Worm (Caenorhabditis elegans): ENCODE measurements around the gene sra-1.

Gene sra-1

DNA sequence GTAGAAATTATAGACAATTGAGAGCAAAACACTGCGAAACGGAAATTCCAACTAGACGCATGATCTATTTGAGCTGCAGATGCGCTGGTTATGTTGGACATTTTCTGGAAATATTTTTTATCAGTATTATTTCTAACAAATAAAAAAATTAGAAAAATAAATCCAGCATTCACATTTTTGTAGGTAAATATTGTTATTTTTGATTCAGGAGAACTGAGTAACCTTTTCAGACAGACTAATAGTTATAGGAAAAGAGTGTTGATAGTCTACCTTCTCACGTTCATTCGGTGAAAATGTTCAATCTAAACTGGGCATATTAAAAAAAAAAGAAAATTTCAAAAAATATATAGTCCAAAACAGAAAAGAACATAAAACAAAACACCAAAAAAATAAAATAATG lies at the start of gene sra-1:
Gene sra-1, minus strand, starts transcription at position 101 of the 400 bp plus-strand sequence.
- no peak for TF ChIP-seq unc-62 (GFP tag; optimal IDR thresholded peaks at IDR 0.05)

DNA sequence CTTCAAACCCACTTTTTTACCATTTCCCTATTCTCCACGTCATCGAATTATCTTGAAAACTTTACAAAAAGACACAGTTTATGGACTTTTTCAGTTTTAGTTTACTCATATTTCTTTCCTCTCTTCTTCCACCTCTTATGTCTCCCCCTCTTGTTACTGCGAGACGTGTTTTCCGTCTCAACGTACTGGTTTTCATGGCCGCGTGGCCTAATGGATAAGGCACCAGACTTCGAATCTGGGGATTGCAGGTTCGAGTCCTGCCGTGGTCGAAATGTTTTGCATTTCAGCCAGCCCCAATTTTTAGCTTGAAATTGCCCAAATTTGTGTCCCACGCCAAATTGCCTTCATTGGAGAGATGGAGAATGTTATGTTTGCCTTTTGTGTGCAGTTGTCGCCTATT lies 44.6 kb upstream of the sra-1 start:
- TF ChIP-seq unc-62 (GFP tag; optimal IDR thresholded peaks at IDR 0.05) = no peak

DNA sequence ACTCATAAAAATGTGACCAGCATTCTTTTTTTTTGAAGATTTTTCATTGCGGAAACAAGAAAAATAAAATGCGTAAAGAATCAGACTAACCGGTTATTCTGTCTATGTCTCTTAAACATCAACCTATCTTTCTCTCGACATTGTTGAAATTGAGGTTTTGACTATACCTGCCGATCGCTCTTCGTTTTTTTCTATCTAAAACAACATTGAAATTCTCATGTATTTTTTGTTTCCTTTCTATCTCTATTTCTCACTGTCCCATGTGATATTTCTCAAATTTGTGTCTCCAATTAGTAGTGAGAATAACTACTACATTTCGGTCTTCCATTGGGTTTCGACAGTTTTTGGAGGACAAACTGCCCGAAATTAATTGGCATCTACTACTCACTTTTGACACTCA lies 39.4 kb upstream of the sra-1 start:
- no peak for TF ChIP-seq unc-62 (GFP tag; optimal IDR thresholded peaks at IDR 0.05)

DNA sequence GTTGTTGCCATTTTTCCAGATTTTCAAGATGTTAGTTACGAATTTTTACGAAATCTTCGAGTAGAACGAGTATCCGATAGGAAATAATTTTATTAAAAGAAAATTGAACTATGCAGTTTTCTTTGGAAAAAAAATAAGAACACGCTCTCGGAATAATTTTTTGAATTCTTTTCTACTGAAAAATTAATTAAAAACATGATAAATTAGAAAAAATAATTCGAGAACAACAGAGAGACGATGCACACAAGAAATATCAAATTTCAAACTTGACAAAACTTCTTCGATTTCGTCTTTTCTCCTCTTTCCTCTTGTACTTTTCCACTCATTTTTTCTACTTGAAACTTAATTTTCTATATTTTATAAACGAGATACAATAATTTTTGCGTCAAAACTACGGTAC lies 38.5 kb upstream of the sra-1 start, which contains the start of gene F35H8.4:
Gene F35H8.4, minus strand, starts transcription at position 101 of the 400 bp plus-strand sequence.
- TF ChIP-seq unc-62 (GFP tag; optimal IDR thresholded peaks at IDR 0.05) = no peak

DNA sequence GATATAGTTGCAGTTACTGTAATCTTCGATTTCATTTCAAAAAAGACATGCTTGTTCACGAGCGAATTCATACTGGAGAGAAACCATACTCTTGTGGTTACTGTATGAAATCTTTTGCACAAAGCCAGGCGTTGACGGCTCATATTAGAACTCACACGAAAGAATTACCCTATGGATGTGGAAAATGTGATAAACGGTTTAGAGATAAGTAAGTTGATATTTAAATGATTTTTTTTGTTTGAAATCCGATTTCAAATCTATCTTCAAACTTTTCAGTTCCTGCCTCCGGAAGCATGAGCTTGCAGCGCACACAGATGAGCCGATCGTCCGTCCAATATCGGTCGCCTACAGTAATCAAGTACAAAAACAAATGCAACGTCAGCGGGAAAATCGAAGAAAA lies 37.4 kb upstream of the sra-1 start:
- no peak for TF ChIP-seq unc-62 (GFP tag; optimal IDR thresholded peaks at IDR 0.05)

DNA sequence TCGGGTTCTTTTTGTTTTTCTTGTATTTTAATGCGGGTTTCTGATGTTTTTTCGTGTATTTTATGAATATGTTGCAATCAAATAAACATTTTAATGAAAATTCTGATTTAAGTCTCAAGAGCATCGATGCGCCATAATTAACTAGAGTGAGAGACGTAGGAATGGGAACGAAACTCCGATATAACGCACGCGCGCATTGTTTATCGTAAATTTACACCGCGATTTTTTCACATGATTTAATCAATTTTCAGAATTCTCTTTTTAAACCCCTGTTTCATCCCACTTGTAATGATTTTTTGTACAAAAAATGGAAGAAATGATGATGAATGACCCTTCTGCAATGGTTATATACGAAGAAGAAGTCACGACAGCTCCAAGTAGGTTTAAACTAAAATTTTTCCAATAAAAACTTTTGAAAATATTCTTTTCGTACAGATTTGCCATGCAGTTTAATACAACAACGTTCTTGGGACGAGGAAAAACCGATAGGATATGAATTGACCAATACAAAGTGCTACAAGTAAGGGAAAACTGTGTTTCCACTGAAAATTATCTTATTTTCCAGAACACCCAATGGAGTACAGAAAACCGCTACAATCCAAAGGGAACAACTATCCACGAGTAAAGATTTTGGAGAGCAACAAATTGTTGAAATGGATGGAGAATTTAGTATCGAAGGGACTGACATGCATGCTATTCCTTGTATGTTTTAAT lies 36.1 kb upstream of the sra-1 start, which contains the start of gene zfp-2:
Gene zfp-2, plus strand, starts transcription at position 214 of the 714 bp plus-strand sequence.
- TF ChIP-seq unc-62 (GFP tag; optimal IDR thresholded peaks at IDR 0.05) = no peak

DNA sequence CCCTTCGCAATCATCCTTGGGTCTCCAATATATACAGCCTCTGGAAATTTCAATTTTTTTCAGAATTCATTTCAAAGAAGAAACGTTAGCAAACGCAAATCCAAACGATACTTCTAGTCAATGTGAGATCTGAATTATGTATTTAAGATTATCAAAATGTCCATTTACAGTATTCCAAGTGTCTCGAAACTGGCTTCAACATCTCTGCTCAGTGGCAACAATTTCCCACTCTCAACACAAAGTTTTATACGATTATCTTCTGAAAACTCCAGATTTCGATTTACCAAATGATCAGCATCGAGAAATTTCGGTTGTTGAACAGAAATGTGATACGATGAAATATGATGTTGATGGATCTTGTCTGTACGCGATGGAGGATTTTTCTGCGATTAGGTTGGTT lies 35.1 kb upstream of the sra-1 start:
- no peak for TF ChIP-seq unc-62 (GFP tag; optimal IDR thresholded peaks at IDR 0.05)

DNA sequence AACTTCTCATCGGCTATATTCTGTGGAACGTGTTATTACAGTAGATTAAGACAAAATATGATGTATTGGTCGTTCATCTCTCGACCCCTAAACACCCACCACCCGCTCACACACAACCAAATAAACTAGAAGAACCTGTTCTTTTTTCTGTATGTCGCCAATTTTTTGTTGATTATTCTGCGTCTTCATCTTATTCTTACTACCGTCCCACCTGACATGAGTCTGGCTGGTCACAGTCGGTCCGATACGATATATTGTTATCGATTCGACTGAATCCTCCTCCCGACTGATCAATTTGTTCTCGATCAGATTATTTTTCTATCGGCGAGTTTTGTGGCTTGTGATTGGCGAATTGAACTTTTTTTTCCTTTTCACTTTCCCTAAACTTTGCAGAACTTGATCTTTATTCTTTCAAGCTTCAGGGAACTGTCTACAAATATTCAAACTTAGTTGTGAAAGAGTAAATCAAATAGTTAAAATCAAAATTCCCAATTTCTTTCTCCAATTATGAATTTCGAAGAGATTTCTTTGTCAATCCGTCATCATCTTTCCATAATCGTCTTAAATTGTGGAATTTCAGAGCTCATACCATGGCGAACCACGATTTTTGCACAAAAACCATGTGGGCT lies 33.6 kb upstream of the sra-1 start, which contains the start of gene F35H8.2:
Gene F35H8.2, plus strand, starts transcription at position 579 of the 629 bp plus-strand sequence.
- no peak for TF ChIP-seq unc-62 (GFP tag; optimal IDR thresholded peaks at IDR 0.05)

DNA sequence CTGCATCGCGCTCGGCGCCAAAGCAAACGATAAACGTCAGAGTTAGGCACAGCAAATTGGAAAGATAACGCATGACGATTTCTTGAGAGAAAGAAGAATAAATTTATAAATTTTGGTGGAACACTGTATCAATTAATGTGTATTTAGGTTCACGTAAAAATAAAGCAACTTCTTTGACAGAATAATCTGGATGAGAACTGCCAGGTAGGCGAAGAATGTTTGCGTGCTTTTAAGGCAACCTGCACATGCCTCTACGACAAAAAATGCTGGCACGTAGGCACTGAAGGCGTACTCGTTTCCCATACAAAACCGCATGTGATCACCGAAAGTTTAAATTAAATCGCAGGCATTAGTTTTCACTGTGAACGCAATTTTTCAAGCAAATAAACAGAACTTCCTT lies 31.7 kb upstream of the sra-1 start, which contains the start of gene F35H8.1:
Gene F35H8.1, minus strand, starts transcription at position 101 of the 400 bp plus-strand sequence.
- TF ChIP-seq unc-62 (GFP tag; optimal IDR thresholded peaks at IDR 0.05) = no peak

DNA sequence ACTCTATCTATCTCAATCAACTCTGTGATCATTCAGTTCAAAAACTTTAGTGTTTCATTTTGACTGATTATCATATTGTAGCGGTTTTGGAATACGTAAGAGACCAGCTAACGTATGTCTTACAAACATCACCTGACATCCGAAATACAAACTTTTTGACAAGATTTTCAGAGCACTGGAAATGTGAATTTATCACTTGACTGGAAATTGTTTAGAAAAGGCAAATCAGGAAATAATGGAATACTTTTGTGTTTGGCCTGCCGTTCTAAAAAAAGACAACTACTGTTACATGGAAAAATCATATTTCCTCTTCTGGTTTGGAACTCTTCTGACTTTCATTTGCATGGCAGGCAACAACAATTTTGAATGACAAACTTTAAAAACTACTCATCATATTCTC lies 30.1 kb upstream of the sra-1 start, which contains the start of gene F35H8.12:
Gene F35H8.12, plus strand, starts transcription at position 301 of the 400 bp plus-strand sequence.
- TF ChIP-seq unc-62 (GFP tag; optimal IDR thresholded peaks at IDR 0.05) = no peak

DNA sequence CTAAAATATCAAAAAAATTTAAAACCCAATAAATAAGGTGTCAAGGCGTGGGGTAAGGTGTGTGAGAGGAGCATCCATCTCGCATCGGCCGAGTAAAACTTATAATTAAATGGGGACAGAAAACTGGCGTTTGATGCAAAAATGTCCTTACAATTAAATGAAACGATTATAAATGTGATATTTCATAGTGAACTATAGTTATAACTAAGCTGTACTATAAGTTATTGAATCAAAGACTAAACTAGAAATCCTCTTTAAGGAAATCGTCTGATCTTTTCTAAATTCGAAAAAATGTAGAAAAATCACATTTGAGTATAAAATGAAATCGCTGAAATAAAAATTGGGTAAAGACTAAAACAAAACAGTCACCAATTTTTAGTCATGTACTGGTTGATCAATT lies 29.2 kb upstream of the sra-1 start, which contains the start of gene sra-6:
Gene sra-6, minus strand, starts transcription at position 101 of the 400 bp plus-strand sequence.
- TF ChIP-seq unc-62 (GFP tag; optimal IDR thresholded peaks at IDR 0.05) = no peak

DNA sequence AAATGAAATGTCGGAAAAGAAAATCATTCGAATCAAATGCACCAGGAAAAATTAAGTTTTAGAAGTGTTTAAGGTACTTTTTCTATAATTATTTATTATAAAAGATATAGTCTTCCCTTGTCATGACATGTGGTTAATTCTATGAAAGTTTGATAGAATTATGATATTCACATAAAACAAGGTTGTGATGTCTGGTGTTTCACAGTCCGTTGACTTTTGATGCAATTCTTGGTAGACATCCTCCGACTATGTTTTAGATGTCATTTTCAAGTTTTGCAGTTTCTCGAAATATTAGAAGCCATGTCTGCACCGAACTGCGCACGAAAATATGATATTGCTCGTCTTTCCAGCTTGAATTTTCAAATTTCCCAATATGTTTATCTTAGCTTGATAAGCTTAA lies 22.9 kb upstream of the sra-1 start, which contains the start of gene sra-7:
Gene sra-7, plus strand, starts transcription at position 301 of the 400 bp plus-strand sequence.
- no peak for TF ChIP-seq unc-62 (GFP tag; optimal IDR thresholded peaks at IDR 0.05)

DNA sequence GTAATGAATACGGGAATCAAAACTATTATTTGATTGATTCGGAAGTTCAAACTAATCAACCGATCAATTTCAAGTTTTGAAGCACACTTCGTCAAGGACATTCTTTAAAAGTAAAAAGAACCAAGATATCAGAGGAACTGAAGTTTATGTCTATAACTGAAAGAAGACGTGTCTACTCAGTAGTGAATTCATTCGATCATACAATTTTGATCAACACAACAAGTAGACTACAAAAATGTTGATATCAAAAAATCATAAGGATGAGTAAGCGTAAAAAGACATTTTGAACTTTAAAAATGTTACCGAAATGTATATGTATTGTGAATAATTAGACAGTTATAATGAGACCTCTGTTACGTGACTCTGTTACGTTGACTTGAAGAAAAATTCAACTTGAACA lies 21.3 kb upstream of the sra-1 start, which contains the start of gene sra-4:
Gene sra-4, minus strand, starts transcription at position 101 of the 400 bp plus-strand sequence.
- TF ChIP-seq unc-62 (GFP tag; optimal IDR thresholded peaks at IDR 0.05) = no peak

DNA sequence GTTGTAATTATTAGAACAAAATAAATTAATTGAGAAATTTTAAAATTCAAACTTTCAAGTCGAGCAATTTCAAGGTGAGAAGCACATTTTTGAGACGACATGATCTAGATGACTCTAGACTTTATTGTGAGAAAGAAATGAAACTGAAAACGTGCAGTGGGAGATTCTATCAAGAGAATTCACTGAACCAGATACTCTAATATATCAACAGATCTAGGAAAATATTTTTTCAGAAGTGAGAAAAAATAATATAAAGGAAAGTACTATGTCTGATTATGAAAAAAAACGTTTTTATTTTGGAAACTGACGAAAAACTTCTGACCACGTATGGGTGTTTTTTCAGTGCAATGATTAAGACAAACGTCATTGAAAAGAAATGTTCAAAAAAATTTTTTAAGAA lies 19.3 kb upstream of the sra-1 start, which contains the start of gene sra-3:
Gene sra-3, minus strand, starts transcription at position 101 of the 400 bp plus-strand sequence.
- TF ChIP-seq unc-62 (GFP tag; optimal IDR thresholded peaks at IDR 0.05) = no peak

DNA sequence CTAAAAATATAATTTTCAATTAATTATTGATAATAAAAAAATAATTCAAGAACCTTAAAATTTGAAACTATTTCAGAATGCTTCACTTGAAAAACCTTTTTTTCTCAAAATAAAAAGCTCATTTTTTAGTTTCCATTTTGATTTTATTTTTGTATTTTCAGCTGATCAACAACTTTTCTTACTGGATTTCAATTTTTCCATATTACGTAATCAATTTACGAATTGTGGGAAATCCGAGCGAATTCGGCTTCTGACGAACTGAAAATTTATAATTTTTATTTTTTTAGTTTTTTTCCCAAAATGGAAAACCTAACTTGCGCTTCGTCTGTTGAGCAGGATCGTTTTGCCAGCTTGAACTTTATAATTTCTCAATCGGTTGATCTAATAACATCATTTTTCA lies 16.0 kb upstream of the sra-1 start, which contains the start of gene sra-8:
Gene sra-8, plus strand, starts transcription at position 301 of the 400 bp plus-strand sequence.
- TF ChIP-seq unc-62 (GFP tag; optimal IDR thresholded peaks at IDR 0.05) = no peak

DNA sequence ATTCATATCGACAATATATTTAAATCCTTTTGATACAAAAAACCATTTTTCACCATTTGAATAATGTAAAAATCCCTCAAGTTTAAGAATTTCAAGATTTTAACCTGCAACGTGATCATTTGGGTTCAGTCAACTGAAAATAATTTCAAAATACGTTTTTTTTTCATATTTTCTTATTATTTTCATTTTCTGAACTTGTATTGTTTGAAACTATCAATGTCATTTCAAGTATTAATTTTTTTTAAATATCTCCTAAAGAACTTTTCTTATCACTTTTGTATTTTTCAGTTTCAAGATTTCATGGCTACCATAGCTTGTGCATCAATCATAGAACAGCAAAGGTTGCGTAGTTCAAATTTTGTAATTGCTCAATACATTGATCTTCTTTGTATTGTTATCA lies 10.5 kb upstream of the sra-1 start, which contains the start of gene sra-9:
Gene sra-9, plus strand, starts transcription at position 301 of the 400 bp plus-strand sequence.
- TF ChIP-seq unc-62 (GFP tag; optimal IDR thresholded peaks at IDR 0.05) = no peak
